Worm (Caenorhabditis elegans): ENCODE results near the gene M7.8.

The M7.8 gene

ce11 chrIV:11101383-11101782, 6.5 kb upstream of the M7.8 start, which contains the start of gene srlf-18:
Gene srlf-18 (minus strand): TSS chrIV:11101483.
- TF ChIP-seq lin-13 (GFP tag; optimal IDR thresholded peaks at IDR 0.05) (no peak), F37D6.2 (tag; optimal IDR thresholded peaks at IDR 0.05) (no peak), ceh-82 (tag; optimal IDR thresholded peaks at IDR 0.05) (no peak), T26A8.4 (GFP tag; IDR thresholded peaks at IDR 0.05) (no peak), hif-1 (tag; optimal IDR thresholded peaks at IDR 0.05) (no peak), nhr-48 (tag; optimal IDR thresholded peaks at IDR 0.05) (no peak), unc-62 (GFP tag; optimal IDR thresholded peaks at IDR 0.05 in 1 of 2) (no peak), unc-62 (tag; optimal IDR thresholded peaks at IDR 0.05) (no peak), fkh-10 (GFP tag; optimal IDR thresholded peaks at IDR 0.05) (no peak), tag-97 (GFP tag; IDR thresholded peaks at IDR 0.05) (no peak), egl-27 (tag; optimal IDR thresholded peaks at IDR 0.05) (no peak), Y48G9A.11 (GFP tag; IDR thresholded peaks at IDR 0.05) (no peak), mdt-29 (GFP tag; IDR thresholded peaks at IDR 0.05) (no peak), pha-4 (GFP tag; IDR thresholded peaks at IDR 0.05) (no peak), pha-4 (tag; optimal IDR thresholded peaks at IDR 0.05) (no peak), zag-1 (tag; optimal IDR thresholded peaks at IDR 0.05) (no peak), ceh-28 (tag; optimal IDR thresholded peaks at IDR 0.05) (no peak), lim-7 (GFP tag; IDR thresholded peaks at IDR 0.05) (no peak)

DNA sequence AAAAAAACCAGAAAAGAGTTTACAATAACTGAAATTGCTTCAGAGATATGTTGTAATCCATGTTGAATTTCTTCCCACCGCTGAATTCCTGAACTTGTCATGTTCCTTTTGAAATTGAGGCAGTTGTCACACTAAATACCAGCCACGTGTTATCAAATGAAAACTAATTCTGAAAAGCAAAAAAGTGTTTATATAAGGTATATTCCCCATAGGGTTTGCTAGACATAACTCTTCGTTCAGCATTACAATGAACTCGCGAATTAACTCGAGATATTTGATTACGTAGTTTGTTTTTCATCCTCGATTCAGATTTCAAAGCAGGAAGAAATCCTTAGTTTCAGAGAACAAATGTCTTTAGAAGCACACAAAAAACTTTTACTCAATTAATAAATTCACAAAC, 5.4 kb upstream of the M7.8 start, which contains the start of gene str-3:
str-3 (minus strand) TSS at position 101 of the 400 bp plus-strand sequence.
- no peak for TF ChIP-seq hif-1 (tag; optimal IDR thresholded peaks at IDR 0.05)
- no peak for TF ChIP-seq lin-13 (GFP tag; optimal IDR thresholded peaks at IDR 0.05)
- TF ChIP-seq unc-62 (GFP tag; optimal IDR thresholded peaks at IDR 0.05 in 1 of 2): peak in 1 of 2 experiments; percentile 33
- no peak for TF ChIP-seq unc-62 (tag; optimal IDR thresholded peaks at IDR 0.05)
- TF ChIP-seq ceh-20 (GFP tag; IDR thresholded peaks at IDR 0.05): no peak
- no peak for TF ChIP-seq dmd-9 (GFP tag; IDR thresholded peaks at IDR 0.05)
- TF ChIP-seq zfp-3 (GFP tag; conservative IDR thresholded peaks at IDR 0.05): no peak

- TF ChIP-seq dpl-1 (GFP tag; optimal IDR thresholded peaks at IDR 0.05): no peak
- no peak for TF ChIP-seq ama-1 (optimal IDR thresholded peaks at IDR 0.05)
- peak; percentile 76 for TF ChIP-seq nhr-76 (tag; optimal IDR thresholded peaks at IDR 0.05)
- TF ChIP-seq zip-11 (GFP tag; IDR thresholded peaks at IDR 0.05): no peak
- no peak for TF ChIP-seq saeg-2 (GFP tag; IDR thresholded peaks at IDR 0.05)
- no peak for TF ChIP-seq fkh-10 (GFP tag; optimal IDR thresholded peaks at IDR 0.05)
- TF ChIP-seq dmd-6 (GFP tag; IDR thresholded peaks at IDR 0.05): no peak; the same call in 1 of the 2 replicates
- TF ChIP-seq nhr-48 (tag; optimal IDR thresholded peaks at IDR 0.05): no peak
These were observed 2.9 kb upstream of the M7.8 start, which contains the start of gene M7.12 for ce11 chrIV:11097795-11098194. Gene M7.12 (minus strand): TSS chrIV:11097982.

- TF ChIP-seq hlh-30 (tag; optimal IDR thresholded peaks at IDR 0.05; ENCODE audit: insufficient read depth): no peak
- no peak for TF ChIP-seq ZK337.2 (GFP tag; IDR thresholded peaks at IDR 0.05)
- no peak for TF ChIP-seq lir-3 (tag; optimal IDR thresholded peaks at IDR 0.05)
- peak; percentile 93 for TF ChIP-seq aha-1 (tag)
- TF ChIP-seq snpc-4 (tag; optimal IDR thresholded peaks at IDR 0.05): no peak
These were observed 833 bp downstream of the M7.8 start for ce11 chrIV:11094052-11094451.

DNA sequence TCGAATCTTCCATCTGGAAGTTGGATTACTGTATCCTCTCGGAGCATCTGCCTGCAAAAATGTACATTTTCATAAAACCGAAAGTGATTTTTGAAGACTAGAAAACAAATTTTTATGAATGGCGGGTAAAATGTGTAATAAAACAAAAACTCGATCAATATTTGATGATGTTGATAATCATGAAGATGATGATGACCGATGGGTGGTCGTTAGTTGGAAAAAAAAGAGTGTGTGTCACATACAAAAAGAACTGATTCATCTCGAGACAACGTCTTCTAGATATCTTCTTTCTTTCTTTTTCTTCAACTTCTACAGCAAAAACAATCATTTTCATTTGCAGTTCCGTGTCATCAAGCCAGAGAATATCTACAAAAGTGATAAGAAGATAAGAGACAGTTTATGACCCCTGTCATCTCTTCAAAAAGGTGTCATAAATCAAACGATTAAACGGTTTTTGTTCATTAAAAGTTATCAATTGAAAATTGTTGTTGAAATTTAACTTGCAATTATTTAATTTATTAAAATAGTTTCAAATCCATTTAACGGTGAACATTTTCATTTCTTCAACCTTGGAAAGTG, 2.3 kb downstream of the M7.8 start, which contains the start of gene bcc-1:
bcc-1 (minus strand) TSS at position 51 of the 579 bp plus-strand sequence.
- TF ChIP-seq Y75B8A.6 (GFP tag; IDR thresholded peaks at IDR 0.05) (no peak), tra-1 (GFP tag; IDR thresholded peaks at IDR 0.05) (0 out of 2 replicates have a peak, but pooled peaks have one; percentile 38), F37D6.2 (tag; optimal IDR thresholded peaks at IDR 0.05) (no peak), nhr-28 (tag; optimal IDR thresholded peaks at IDR 0.05) (peak; percentile 62), mxl-3 (GFP tag; optimal IDR thresholded peaks at IDR 0.05) (peak; percentile 27), zfp-2 (tag; optimal IDR thresholded peaks at IDR 0.05) (no peak), skn-1 (tag; optimal IDR thresholded peaks at IDR 0.05) (no peak), spr-3 (GFP tag; optimal IDR thresholded peaks at IDR 0.05) (no peak), hmg-1.1 (GFP tag; IDR thresholded peaks at IDR 0.05) (no peak), pha-4 (GFP tag; IDR thresholded peaks at IDR 0.05) (no peak), pha-4 (tag; optimal IDR thresholded peaks at IDR 0.05) (no peak), lim-7 (GFP tag; IDR thresholded peaks at IDR 0.05) (no peak), cey-2 (tag; optimal IDR thresholded peaks at IDR 0.05; ENCODE audit: borderline replicate concordance, insufficient read depth) (peak; percentile 42), nhr-237 (tag; optimal IDR thresholded peaks at IDR 0.05) (no peak), dve-1 (tag; optimal IDR thresholded peaks at IDR 0.05; ENCODE audit: insufficient read depth) (peak; percentile 44), ceh-44 (GFP tag; IDR thresholded peaks at IDR 0.05) (no peak), F44E2.7 (GFP tag; IDR thresholded peaks at IDR 0.05) (no peak)

Data from whole organism, L4 larva.